Fruit fly (Drosophila melanogaster) whole organism, pupa: ENCODE results near the gene CG34276.
"Not testable (repeated sequence)": the region's sequence is repeated elsewhere in the genome, so short reads cannot be mapped to it uniquely, and the experiment has no call there.

Source experiments
- CG10348 ChIP-seq: fragments of 200-800 bp; sonication (Bioruptor generic); IDR thresholded peaks from 2 replicates; pipeline ENCODE4 v1.3.6; 2022; ENCODE audit warnings: missing biosample characterization, missing genetic modification characterization
- CG12605 ChIP-seq: fragments of 200-800 bp; sonication (Bioruptor generic); IDR thresholded peaks from 2 replicates; pipeline ENCODE4 v1.3.6; 2022; ENCODE audit warnings: missing biosample characterization, missing genetic modification characterization
- CG13204 ChIP-seq: fragments of 200-800 bp; sonication (Bioruptor generic); optimal IDR thresholded peaks from 2 replicates; lab custom pipeline; 2018; ENCODE audit warnings: missing biosample characterization, mild to moderate bottlenecking, missing genetic modification characterization, moderate library complexity
- CG14655 ChIP-seq: fragments of 200-800 bp; sonication (Bioruptor generic); optimal IDR thresholded peaks from 3 replicates; lab custom pipeline; 2017; ENCODE audit warnings: mild to moderate bottlenecking, missing biosample characterization, missing genetic modification reagents, missing genetic modification characterization
- CG15710 ChIP-seq: fragments of 200-800 bp; sonication (Bioruptor generic); optimal IDR thresholded peaks from 2 replicates; lab custom pipeline; 2018; ENCODE audit warnings: missing biosample characterization, mild to moderate bottlenecking, missing genetic modification characterization, moderate library complexity
- CG17806 ChIP-seq: fragments of 200-800 bp; sonication (Bioruptor generic); optimal IDR thresholded peaks from 2 replicates; lab custom pipeline; 2018; ENCODE audit warnings: missing biosample characterization, mild to moderate bottlenecking, missing genetic modification characterization, moderate library complexity
- CG32121 ChIP-seq: fragments of 200-800 bp; sonication (Bioruptor generic); IDR thresholded peaks from 2 replicates; pipeline ENCODE4 v1.3.6; 2022; ENCODE audit warnings: missing biosample characterization, missing genetic modification characterization
- CG34367 ChIP-seq: fragments of 200-800 bp; sonication (Bioruptor generic); optimal IDR thresholded peaks from 2 replicates; lab custom pipeline; 2018; ENCODE audit warnings: missing biosample characterization, mild to moderate bottlenecking, missing genetic modification characterization
- CG4496 ChIP-seq: fragments of 200-800 bp; sonication (Bioruptor generic); IDR thresholded peaks from 3 replicates; pipeline ENCODE4 v1.3.6; 2022; ENCODE audit warnings: missing biosample characterization, missing genetic modification characterization
- CG8159 ChIP-seq: fragments of 200-800 bp; sonication (Bioruptor generic); optimal IDR thresholded peaks from 3 replicates; lab custom pipeline; 2018; ENCODE audit warnings: missing biosample characterization, mild to moderate bottlenecking, missing genetic modification characterization, moderate library complexity
- CG8301 ChIP-seq: fragments of 200-800 bp; sonication (Bioruptor generic); optimal IDR thresholded peaks from 2 replicates; lab custom pipeline; 2018; ENCODE audit warnings: missing biosample characterization, mild to moderate bottlenecking, missing genetic modification characterization
- CG9948 ChIP-seq: fragments of 200-800 bp; sonication (Bioruptor generic); optimal IDR thresholded peaks from 2 replicates; lab custom pipeline; 2018; ENCODE audit warnings: missing biosample characterization, mild to moderate bottlenecking, missing genetic modification characterization, moderate library complexity
- D1 ChIP-seq: fragments of 200-800 bp; sonication (Bioruptor generic); optimal IDR thresholded peaks from 2 replicates; lab custom pipeline; 2018; ENCODE audit warnings: missing biosample characterization, mild to moderate bottlenecking, missing genetic modification characterization, moderate library complexity
- EcR ChIP-seq: fragments of 200-800 bp; sonication (Bioruptor generic); optimal IDR thresholded peaks from 3 replicates; lab custom pipeline; 2019; ENCODE audit warnings: missing biosample characterization, missing genetic modification characterization, mild to moderate bottlenecking, moderate library complexity, missing genetic modification reagents
- Ets98B ChIP-seq: fragments of 200-800 bp; sonication (Bioruptor generic); IDR thresholded peaks from 2 replicates; pipeline ENCODE4 v1.3.6; 2022; ENCODE audit warnings: missing biosample characterization, missing genetic modification characterization
- Pif1A ChIP-seq: fragments of 200-800 bp; sonication (Bioruptor generic); optimal IDR thresholded peaks from 3 replicates; lab custom pipeline; 2016; ENCODE audit warnings: missing biosample characterization, missing genetic modification characterization
- Pif1B ChIP-seq: fragments of 200-800 bp; sonication (Bioruptor generic); optimal IDR thresholded peaks from 3 replicates; lab custom pipeline; 2016; ENCODE audit warnings: missing biosample characterization, missing genetic modification characterization
- Snoo ChIP-seq: fragments of 200-800 bp; sonication (Bioruptor generic); optimal IDR thresholded peaks from 3 replicates; lab custom pipeline; 2017; ENCODE audit warnings: missing biosample characterization, mild to moderate bottlenecking, missing genetic modification characterization, inconsistent platforms
- fd96Ca ChIP-seq: fragments of 200-800 bp; sonication (Bioruptor generic); IDR thresholded peaks from 3 replicates; pipeline ENCODE4 v1.3.6; 2022; ENCODE audit warnings: missing biosample characterization, missing genetic modification characterization
- gl ChIP-seq: fragments of 200-800 bp; sonication (Bioruptor generic); optimal IDR thresholded peaks from 2 replicates; lab custom pipeline; 2018; ENCODE audit warnings: missing biosample characterization, mild to moderate bottlenecking, missing genetic modification characterization
- rn ChIP-seq: fragments of 200-800 bp; sonication (Bioruptor generic); IDR thresholded peaks from 2 replicates; pipeline ENCODE4 v1.3.6; 2022; ENCODE audit warnings: missing biosample characterization, missing genetic modification characterization

Gene CG34276

DNA sequence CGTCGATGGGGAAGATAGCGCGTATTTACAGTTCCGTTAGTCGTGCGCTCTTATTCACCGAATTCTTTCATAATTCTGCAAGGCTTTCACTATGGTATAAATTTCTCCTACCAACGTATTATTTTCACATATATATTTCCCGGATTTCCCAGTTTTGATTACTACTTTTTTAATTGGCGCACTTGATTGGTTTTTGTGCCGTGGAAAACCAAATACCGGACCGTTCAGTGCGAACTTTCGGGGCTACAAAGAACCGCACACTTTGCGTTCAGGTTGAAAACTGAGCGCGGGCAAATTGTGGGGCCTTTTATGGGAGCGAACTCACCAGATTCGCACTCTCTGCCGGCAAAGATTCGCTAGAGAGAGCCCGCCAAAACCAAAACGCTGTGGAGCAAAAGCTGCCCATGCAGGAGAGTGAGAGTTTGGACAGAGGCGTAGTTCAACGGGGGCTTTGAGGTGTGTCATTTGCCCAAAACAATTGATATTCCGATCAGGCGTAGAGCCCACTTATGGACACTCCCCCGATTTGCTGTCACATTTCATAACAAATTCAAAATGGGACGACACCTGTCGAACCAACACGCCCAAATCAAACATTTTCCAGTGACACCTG lies 24.2 kb upstream of the CG34276 start:
- TF ChIP-seq CG32121 (peak; percentile 86), fd96Ca (GFP tag; lab: Robert Waterston, UW) (peak; percentile 95), Ets98B (GFP tag; lab: Robert Waterston, UW) (peak; percentile 92), CG10348 (peak; percentile 62; the same call in 1 of the 2 replicates), CG12605 (GFP tag; lab: Robert Waterston, UW) (peak; percentile 89), rn (GFP tag; lab: Robert Waterston, UW) (0 out of 2 replicates have a peak, but pooled peaks have one; percentile 36), CG4496 (GFP tag; lab: Robert Waterston, UW) (peak; percentile 91)
- TF ChIP-seq, all 21 proteins: peak for 7; not testable (repeated sequence) for 14

dm6 chr3R:15904543-15904942 lies 20.9 kb upstream of the CG34276 start, which contains the start of gene glob1:
glob1 (minus strand) TSS chr3R:15904643.
- TF ChIP-seq CG15710, D1, CG8301 (tag; lab: Kevin White, UChicago): not testable (repeated sequence)
- TF ChIP-seq, all 21 proteins: peak for 0; not testable (repeated sequence) for 21

- TF ChIP-seq CG15710 (tag; lab: Kevin White, UChicago); CG9948; D1 (tag; lab: Kevin White, UChicago): not testable (repeated sequence)
- TF ChIP-seq, all 21 proteins: peak for 0; not testable (repeated sequence) for 21
Observed at dm6 chr3R:15908098-15908497, 17.3 kb upstream of the CG34276 start, which contains the start of gene EndoU. EndoU (plus strand) TSS chr3R:15908398.

- TF ChIP-seq CG8159 (tag; lab: Kevin White, UChicago) (no peak), CG12605 (GFP tag; lab: Robert Waterston, UW) (no peak), CG17806 (no peak), Pif1A (GFP tag; lab: Kevin White, UChicago) (no peak), CG32121 (no peak)
Observed at dm6 chr3R:15913231-15913630, 12.2 kb upstream of the CG34276 start.

dm6 chr3R:15917907-15918306 lies 7.5 kb upstream of the CG34276 start, which contains the start of gene CG45105:
CG45105 (minus strand) TSS chr3R:15918007.
- TF ChIP-seq gl (no peak), fd96Ca (GFP tag; lab: Robert Waterston, UW) (no peak), Pif1B (no peak)

dm6 chr3R:15919367-15920228 lies 5.8 kb upstream of the CG34276 start:
- TF ChIP-seq gl (peak; percentile 89), CG8301 (tag; lab: Kevin White, UChicago) (peak; percentile 97), CG13204 (GFP tag; lab: Kevin White, UChicago) (peak; percentile 98), CG8159 (tag; lab: Kevin White, UChicago) (peak; percentile 94), CG34367 (tag; lab: Kevin White, UChicago) (peak; percentile 97), D1 (tag; lab: Kevin White, UChicago) (peak; percentile 90), CG32121 (peak; percentile 92), fd96Ca (GFP tag; lab: Robert Waterston, UW) (peak; percentile 97), Snoo (tag; lab: Kevin White, UChicago) (peak; percentile 96), Pif1B (peak; percentile 98), Pif1A (GFP tag; lab: Kevin White, UChicago) (peak; percentile 96), rn (GFP tag; lab: Robert Waterston, UW) (peak; percentile 96), CG9948 (peak; percentile 95), CG4496 (GFP tag; lab: Robert Waterston, UW) (peak; percentile 97), CG12605 (GFP tag; lab: Robert Waterston, UW) (peak; percentile 95), EcR (GFP tag; lab: Kevin White, UChicago) (peak; percentile 69), CG14655 (GFP tag; lab: Kevin White, UChicago) (peak; percentile 97), Ets98B (GFP tag; lab: Robert Waterston, UW) (peak; percentile 95), CG15710 (tag; lab: Kevin White, UChicago) (peak; percentile 93), CG17806 (peak; percentile 96), CG10348 (peak; percentile 75)

DNA sequence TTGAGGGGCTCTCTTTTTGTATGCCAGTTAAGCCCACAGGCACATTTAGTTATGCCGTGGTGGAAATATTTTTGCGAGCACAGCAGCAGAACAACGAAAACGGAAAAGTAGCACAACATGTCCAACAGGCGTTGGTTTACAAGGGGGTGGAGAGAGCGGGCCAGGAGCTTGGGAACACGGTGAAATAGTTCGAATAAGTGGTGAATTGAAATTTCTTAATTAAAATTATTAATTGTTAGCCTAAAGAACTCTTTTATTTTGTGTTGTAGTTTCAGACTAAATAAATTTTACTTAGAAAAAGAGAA lies 5.2 kb upstream of the CG34276 start:
- TF ChIP-seq CG9948 (no peak), CG14655 (GFP tag; lab: Kevin White, UChicago) (peak; percentile 1), CG32121 (peak; percentile 6; the same call in 1 of the 2 replicates), Pif1B (no peak), CG12605 (GFP tag; lab: Robert Waterston, UW) (no peak), EcR (GFP tag; lab: Kevin White, UChicago) (no peak)
